Worm (Caenorhabditis elegans) whole organism, L3 larva: ENCODE results near the gene hog-1.

Experiments used
- fkh-10 ChIP-seq: sonication (generic microtip); optimal IDR thresholded peaks from 2 replicates; lab custom pipeline; 2017; ENCODE audit warnings: missing biosample characterization, missing genetic modification reagents, missing genetic modification characterization
- nfya-1 ChIP-seq: sonication (generic microtip); optimal IDR thresholded peaks from 2 replicates; lab custom pipeline; 2017; ENCODE audit warnings: missing genetic modification characterization, mild to moderate bottlenecking, missing compliant biosample characterization, antibody characterized with exemption, moderate library complexity; ENCODE audit not compliant: insufficient read depth
- nhr-11 ChIP-seq: fragments of 150-350 bp; optimal IDR thresholded peaks from 2 replicates; lab custom pipeline; 2014; ENCODE audit warnings: missing biosample characterization, missing genetic modification characterization
- nhr-76 ChIP-seq: fragments of 150-350 bp; sonication (generic microtip); optimal IDR thresholded peaks from 5 replicates; lab custom pipeline; 2014; ENCODE audit warnings: missing biosample characterization, missing genetic modification characterization
- pha-4 ChIP-seq: fragments of 150-350 bp; optimal IDR thresholded peaks from 2 replicates; lab custom pipeline; 2014; ENCODE audit warnings: missing biosample characterization, missing genetic modification reagents, missing genetic modification characterization
- ztf-4 ChIP-seq: fragments of 150-350 bp; optimal IDR thresholded peaks from 2 replicates; lab custom pipeline; 2014; ENCODE audit warnings: missing biosample characterization, missing genetic modification characterization

DNA sequence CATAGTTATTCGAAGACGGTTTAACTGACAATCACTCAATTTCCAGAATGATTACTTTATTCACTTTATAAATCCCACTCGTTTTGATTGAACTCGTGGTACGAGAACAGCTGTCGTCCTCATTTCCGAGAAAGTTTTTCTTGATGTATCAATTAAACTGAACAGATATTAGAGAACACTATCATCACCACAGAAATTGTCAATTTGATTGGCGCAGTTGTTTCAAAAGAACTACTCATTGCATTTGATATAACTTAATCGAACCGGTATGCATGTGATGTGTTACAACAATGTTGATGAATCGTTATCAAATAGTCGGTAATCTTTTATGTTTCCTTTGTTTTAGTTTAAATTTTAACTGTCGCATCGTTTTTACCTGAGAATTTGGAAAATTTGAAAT lies 17.0 kb downstream of the hog-1 start:
- peak; percentile 14 for TF ChIP-seq nhr-11 (tag; lab: Kevin White, UChicago)
- no peak for TF ChIP-seq nhr-76
- TF ChIP-seq ztf-4 (tag; lab: Kevin White, UChicago): no peak
- peak; percentile 24 for TF ChIP-seq nfya-1 (tag; lab: Kevin White, UChicago)
- no peak for TF ChIP-seq pha-4 (tag; lab: Kevin White, UChicago)
- TF ChIP-seq fkh-10 (GFP tag; lab: Kevin White, UChicago): no peak
